Worm (Caenorhabditis elegans) whole organism, L1 larva: ENCODE measurements around the gene T13B5.9.

ENCODE experiments used
- C34B4.2 ChIP-seq: sonication (generic microtip); optimal IDR thresholded peaks from 2 replicates; lab custom pipeline; 2017; ENCODE audit warnings: mild to moderate bottlenecking, missing genetic modification characterization, missing compliant biosample characterization
- aha-1 ChIP-seq: fragments of 150-350 bp; optimal IDR thresholded peaks from 2 replicates; lab custom pipeline; 2014; ENCODE audit warnings: missing biosample characterization, missing genetic modification characterization
- blmp-1 ChIP-seq: fragments of 150-350 bp; optimal IDR thresholded peaks from 2 replicates; lab custom pipeline; 2014; ENCODE audit warnings: missing biosample characterization, missing genetic modification characterization
- ceh-63 ChIP-seq: fragments of 200-800 bp; sonication (Bioruptor generic); optimal IDR thresholded peaks from 2 replicates; lab custom pipeline; 2018; ENCODE audit warnings: mild to moderate bottlenecking, missing genetic modification characterization, missing compliant biosample characterization
- ceh-82 ChIP-seq, 3 experiments: fragments of 150-350 bp in 1 of 3; sonication (generic microtip) in 2 of 3; optimal IDR thresholded peaks; 2 replicates each; lab custom pipeline; 2014 to 2017; ENCODE audit warnings: missing biosample characterization in 3 of 3, missing genetic modification characterization in 3 of 3
- ceh-90 ChIP-seq: sonication (generic microtip); optimal IDR thresholded peaks from 2 replicates; lab custom pipeline; 2016; ENCODE audit warnings: missing genetic modification characterization, missing compliant biosample characterization
- ces-1 ChIP-seq: fragments of 150-350 bp; optimal IDR thresholded peaks from 2 replicates; lab custom pipeline; 2014; ENCODE audit warnings: missing biosample characterization, missing genetic modification reagents, missing genetic modification characterization
- egl-27 ChIP-seq, 2 experiments: fragments of 150-350 bp in 1 of 2; sonication (generic microtip); optimal IDR thresholded peaks; 3 replicates each; lab custom pipeline; 2017 to 2018; ENCODE audit warnings: missing biosample characterization in 2 of 2, missing genetic modification characterization in 2 of 2, missing genetic modification reagents in 2 of 2
- elt-2 ChIP-seq: sonication (generic microtip); optimal IDR thresholded peaks from 2 replicates; lab custom pipeline; 2016; ENCODE audit warnings: missing genetic modification characterization, mild to moderate bottlenecking, inconsistent platforms, missing compliant biosample characterization, missing genetic modification reagents
- elt-3 ChIP-seq, 6 experiments: fragments of 150-350 bp in 1 of 6; sonication (generic microtip); optimal IDR thresholded peaks; 2 replicates each; lab custom pipeline; 2017 to 2018; ENCODE audit warnings: missing biosample characterization in 6 of 6, missing genetic modification characterization in 6 of 6, inconsistent platforms in 1 of 6
- grh-1 ChIP-seq: fragments of 200-800 bp; sonication (Bioruptor generic); IDR thresholded peaks from 2 replicates; pipeline ENCODE4 v1.3.6; 2022; ENCODE audit warnings: missing genetic modification reagents, missing genetic modification characterization, missing compliant biosample characterization
- hlh-4 ChIP-seq: sonication (generic microtip); optimal IDR thresholded peaks from 2 replicates; lab custom pipeline; 2016; ENCODE audit warnings: mild to moderate bottlenecking, missing genetic modification characterization, missing compliant biosample characterization
- lin-13 ChIP-seq: fragments of 150-350 bp; optimal IDR thresholded peaks from 2 replicates; lab custom pipeline; 2014; ENCODE audit warnings: missing biosample characterization, missing genetic modification reagents, missing genetic modification characterization
- lin-14 ChIP-seq: fragments of 200-800 bp; sonication (Bioruptor generic); optimal IDR thresholded peaks from 2 replicates; lab custom pipeline; 2018; ENCODE audit warnings: mild to moderate bottlenecking, missing genetic modification characterization, moderate library complexity, missing compliant biosample characterization
- lsy-2 ChIP-seq, 2 experiments: fragments of 150-350 bp; optimal IDR thresholded peaks; 2 replicates each; lab custom pipeline; 2014; ENCODE audit warnings: missing biosample characterization in 2 of 2, missing genetic modification characterization in 2 of 2
- mef-2 ChIP-seq: fragments of 150-350 bp; optimal IDR thresholded peaks from 2 replicates; lab custom pipeline; 2014; ENCODE audit warnings: missing biosample characterization, missing genetic modification characterization
- nhr-12 ChIP-seq: sonication (generic microtip); optimal IDR thresholded peaks from 2 replicates; lab custom pipeline; 2017; ENCODE audit warnings: missing biosample characterization, missing genetic modification characterization
- nhr-20 ChIP-seq: sonication (generic microtip); optimal IDR thresholded peaks from 2 replicates; lab custom pipeline; 2016; ENCODE audit warnings: mild to moderate bottlenecking, missing genetic modification characterization, missing compliant biosample characterization
- nhr-237 ChIP-seq: fragments of 150-350 bp; optimal IDR thresholded peaks from 2 replicates; lab custom pipeline; 2014; ENCODE audit warnings: missing biosample characterization, missing genetic modification characterization
- nhr-76 ChIP-seq: sonication (generic microtip); optimal IDR thresholded peaks from 2 replicates; lab custom pipeline; 2017; ENCODE audit warnings: missing biosample characterization, missing genetic modification characterization
- nhr-85 ChIP-seq: sonication (generic microtip); peaks from one replicate; lab custom pipeline; 2016; ENCODE audit warnings: missing genetic modification characterization, inconsistent platforms, missing compliant biosample characterization
- pag-3 ChIP-seq: sonication (generic microtip); optimal IDR thresholded peaks from 2 replicates; lab custom pipeline; 2017; ENCODE audit warnings: missing genetic modification characterization, mild to moderate bottlenecking, missing compliant biosample characterization, antibody characterized with exemption, borderline replicate concordance; ENCODE audit not compliant: insufficient read depth
- pqm-1 ChIP-seq: sonication (generic microtip); optimal IDR thresholded peaks from 3 replicates; lab custom pipeline; 2017; ENCODE audit warnings: missing biosample characterization, missing genetic modification characterization
- skn-1 ChIP-seq: fragments of 150-350 bp; optimal IDR thresholded peaks from 2 replicates; lab custom pipeline; 2014; ENCODE audit warnings: missing biosample characterization, missing genetic modification characterization
- snpc-4 ChIP-seq: fragments of 150-350 bp; optimal IDR thresholded peaks from 2 replicates; lab custom pipeline; 2014; ENCODE audit warnings: missing biosample characterization, missing genetic modification characterization
- snu-23 ChIP-seq: sonication (generic microtip); optimal IDR thresholded peaks from 2 replicates; lab custom pipeline; 2016; ENCODE audit warnings: missing genetic modification characterization, missing compliant biosample characterization
- sox-4 ChIP-seq: sonication (generic microtip); optimal IDR thresholded peaks from 2 replicates; lab custom pipeline; 2016; ENCODE audit warnings: missing genetic modification characterization, missing compliant biosample characterization
- unc-130 ChIP-seq: fragments of 150-350 bp; optimal IDR thresholded peaks from 2 replicates; lab custom pipeline; 2017; ENCODE audit warnings: missing biosample characterization, missing genetic modification characterization, inconsistent platforms
- unc-98 ChIP-seq: fragments of 200-800 bp; sonication (Bioruptor generic); IDR thresholded peaks from 2 replicates; pipeline ENCODE4 v1.3.6; 2022; ENCODE audit warnings: missing genetic modification characterization, missing compliant biosample characterization
- vab-15 ChIP-seq: sonication (generic microtip); optimal IDR thresholded peaks from 2 replicates; lab custom pipeline; 2017; ENCODE audit warnings: missing genotype, mild to moderate bottlenecking, missing genetic modification characterization, missing compliant biosample characterization
- xbp-1 ChIP-seq: sonication (generic microtip); optimal IDR thresholded peaks from 2 replicates; lab custom pipeline; 2016; ENCODE audit warnings: missing genetic modification characterization, missing compliant biosample characterization
- zag-1 ChIP-seq: fragments of 150-350 bp; optimal IDR thresholded peaks from 2 replicates; lab custom pipeline; 2014; ENCODE audit warnings: missing biosample characterization, missing genetic modification characterization
- ztf-11 ChIP-seq, 2 experiments: sonication (generic microtip); optimal IDR thresholded peaks; 2 replicates each; lab custom pipeline; 2016 to 2017; ENCODE audit warnings: missing genetic modification characterization in 2 of 2, missing biosample characterization in 1 of 2, missing compliant biosample characterization in 1 of 2
- ztf-4 ChIP-seq: fragments of 150-350 bp; optimal IDR thresholded peaks from 2 replicates; lab custom pipeline; 2014; ENCODE audit warnings: missing biosample characterization, missing genetic modification characterization

The T13B5.9 gene

DNA sequence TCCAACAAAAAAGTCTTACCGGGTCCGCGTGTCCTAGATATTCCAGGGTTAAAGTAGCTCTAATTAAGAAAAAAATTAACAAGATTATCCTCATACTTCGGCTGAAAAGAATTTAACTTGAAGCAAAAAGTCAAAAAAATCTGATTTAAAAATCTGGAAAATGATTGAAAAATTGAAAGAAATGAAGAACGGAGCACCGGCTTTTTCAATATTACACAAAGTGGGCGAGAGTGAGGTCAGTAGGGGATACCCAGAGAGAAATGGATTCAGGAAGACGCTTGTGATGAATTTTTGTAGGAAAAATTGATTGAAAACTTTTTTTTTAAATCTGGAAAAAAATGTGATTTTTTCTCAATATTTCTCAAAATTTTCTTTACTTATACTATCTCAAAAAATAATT, 3.6 kb downstream of the T13B5.9 start, which contains the start of gene pho-14:
Gene pho-14, minus strand, starts transcription at position 101 of the 400 bp plus-strand sequence.
- TF ChIP-seq snu-23 (no peak), zag-1 (tag; lab: Kevin White, UChicago) (no peak), hlh-4 (tag; lab: Kevin White, UChicago) (no peak), aha-1 (tag; lab: Kevin White, UChicago) (no peak), pag-3 (tag; lab: Kevin White, UChicago) (no peak), ces-1 (GFP tag; lab: Kevin White, UChicago) (no peak), C34B4.2 (tag; lab: Kevin White, UChicago) (no peak), unc-98 (GFP tag; lab: Robert Waterston, UW) (no peak), nhr-85 (tag; lab: Kevin White, UChicago) (no peak), sox-4 (tag; lab: Kevin White, UChicago) (no peak), pqm-1 (no peak), xbp-1 (tag; lab: Kevin White, UChicago) (no peak), nhr-237 (tag; lab: Kevin White, UChicago) (no peak), unc-130 (tag; lab: Kevin White, UChicago) (no peak)

DNA sequence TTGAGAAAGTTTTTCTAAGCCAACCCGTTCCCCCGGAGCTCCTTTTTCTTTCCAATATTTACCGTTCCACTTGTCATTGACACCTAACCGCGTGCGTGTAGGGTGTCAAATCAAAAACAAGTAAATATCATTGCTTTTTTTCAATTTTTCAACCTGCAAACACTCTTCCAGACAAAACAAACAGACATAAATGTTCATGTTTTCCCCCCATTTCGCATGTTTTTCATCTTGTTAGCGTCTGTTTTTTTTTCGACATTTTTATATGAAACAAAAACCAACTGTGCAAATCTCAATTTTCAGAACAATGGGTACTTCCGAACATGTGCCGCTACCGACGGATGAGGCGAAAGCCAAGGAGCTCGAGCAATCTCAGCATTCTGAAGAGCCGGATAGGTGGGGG, 12.6 kb downstream of the T13B5.9 start, which contains the start of gene snf-3:
Gene snf-3, plus strand, starts transcription at position 301 of the 400 bp plus-strand sequence.
- TF ChIP-seq pqm-1 (no peak), ceh-90 (no peak), nhr-20 (tag; lab: Kevin White, UChicago) (no peak), ztf-11 (tag; optimal IDR thresholded peaks at IDR 0.05; lab: Kevin White, UChicago) (no peak), egl-27 (tag; optimal IDR thresholded peaks at IDR 0.05; lab: Kevin White, UChicago) (no peak)

DNA sequence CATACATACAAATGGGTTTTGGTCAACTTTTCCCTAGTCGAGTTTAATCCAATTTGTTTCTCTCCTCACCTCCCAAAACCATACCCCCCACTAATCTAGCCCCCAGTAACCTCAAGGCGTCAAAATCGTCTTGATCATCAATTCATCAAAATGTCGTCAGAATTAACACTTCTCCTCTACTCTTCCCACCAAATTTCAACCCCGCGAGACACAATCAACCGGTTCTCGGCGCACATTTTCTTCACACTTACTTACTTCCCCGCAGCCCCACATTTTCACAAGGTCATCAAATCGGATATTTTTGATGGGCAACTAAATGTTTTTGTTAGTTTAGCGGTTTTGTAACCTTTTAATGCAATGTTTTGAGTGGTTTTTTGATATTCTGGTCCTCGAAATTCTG, 13.6 kb downstream of the T13B5.9 start:
- TF ChIP-seq mef-2 (tag; lab: Kevin White, UChicago) (no peak), vab-15 (peak; percentile 53), nhr-76 (tag; lab: Kevin White, UChicago) (no peak), lin-13 (GFP tag; lab: Kevin White, UChicago) (peak; percentile 15), elt-3 (tag; optimal IDR thresholded peaks at IDR 0.05; lab: Kevin White, UChicago) (peak in 2 of 6 experiments; percentile 8 to 16), nhr-85 (tag; lab: Kevin White, UChicago) (peak; percentile 88), ceh-63 (GFP tag; lab: Kevin White, UChicago) (no peak), grh-1 (GFP tag; lab: Robert Waterston, UW) (peak; percentile 63), blmp-1 (tag; lab: Kevin White, UChicago) (peak; percentile 68), snpc-4 (peak; percentile 48), elt-2 (tag; lab: Kevin White, UChicago) (no peak), snu-23 (peak; percentile 37), skn-1 (peak; percentile 26), lsy-2 (tag; optimal IDR thresholded peaks at IDR 0.05; lab: Kevin White, UChicago) (peak in 1 of 2 experiments; percentile 4), pqm-1 (no peak), lin-14 (GFP tag; lab: Kevin White, UChicago) (peak; percentile 70), ceh-82 (tag; optimal IDR thresholded peaks at IDR 0.05; lab: Kevin White, UChicago) (no peak), nhr-20 (tag; lab: Kevin White, UChicago) (peak; percentile 23)

DNA sequence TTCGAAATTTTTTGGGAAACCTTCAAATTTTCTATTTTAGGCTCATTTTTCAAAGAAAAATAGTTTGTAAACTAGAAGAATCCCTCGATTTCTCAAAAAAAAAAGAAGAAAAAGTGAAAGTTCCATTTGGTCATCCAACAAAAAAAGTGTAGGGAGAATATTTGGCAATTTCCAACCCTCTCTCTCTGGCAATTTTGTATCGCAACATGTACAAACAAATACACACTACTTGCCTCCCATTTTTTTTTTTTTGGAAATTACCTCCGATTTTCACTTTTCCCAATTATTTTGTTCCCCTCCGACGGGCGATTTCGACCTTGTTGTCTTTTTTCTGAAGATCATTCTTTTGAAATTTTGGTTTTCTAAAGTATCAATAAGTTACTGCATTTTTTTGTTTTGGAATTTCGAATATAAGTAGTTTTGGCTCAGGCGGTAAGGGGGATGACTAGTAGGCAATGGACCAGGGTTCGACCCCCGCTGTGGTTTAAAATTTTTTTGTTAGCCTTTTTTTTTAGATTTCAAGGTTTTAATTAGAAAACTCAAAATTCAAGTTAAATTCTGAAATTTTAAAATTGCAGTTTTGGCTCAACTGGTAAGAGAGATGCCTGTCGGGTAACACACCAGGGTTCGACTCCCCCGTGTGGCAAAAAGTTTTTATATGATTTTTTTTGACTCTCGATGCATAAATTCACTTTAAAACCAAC, 15.6 kb downstream of the T13B5.9 start:
- TF ChIP-seq nhr-12 (no peak), lin-14 (GFP tag; lab: Kevin White, UChicago) (peak; percentile 61), snu-23 (no peak), grh-1 (GFP tag; lab: Robert Waterston, UW) (0 out of 2 replicates have a peak, but pooled peaks have one; percentile 35), blmp-1 (tag; lab: Kevin White, UChicago) (peak; percentile 65), lsy-2 (tag; optimal IDR thresholded peaks at IDR 0.05; lab: Kevin White, UChicago) (peak; percentile 17 to 18), nhr-20 (tag; lab: Kevin White, UChicago) (peak; percentile 17), nhr-85 (tag; lab: Kevin White, UChicago) (peak; percentile 81), ztf-4 (tag; lab: Kevin White, UChicago) (no peak), nhr-237 (tag; lab: Kevin White, UChicago) (no peak), ceh-63 (GFP tag; lab: Kevin White, UChicago) (no peak)
